Fruit fly (Drosophila melanogaster) whole organism, embryonic: ENCODE data around the gene CG1999.

Experiments
- ATbp ChIP-seq: fragments of 200-800 bp; sonication (Bioruptor generic); optimal IDR thresholded peaks from 2 replicates; lab custom pipeline; 2017; ENCODE audit warnings: missing biosample characterization, mild to moderate bottlenecking, missing genetic modification characterization, missing genetic modification reagents
- Aef1 ChIP-seq: fragments of 200-800 bp; sonication (Bioruptor generic); IDR thresholded peaks from 3 replicates; pipeline ENCODE4 v1.3.6; 2022; ENCODE audit warnings: missing biosample characterization, missing genetic modification characterization
- CG10274 ChIP-seq: fragments of 200-800 bp; sonication (Bioruptor generic); optimal IDR thresholded peaks from 3 replicates; lab custom pipeline; 2017; ENCODE audit warnings: missing biosample characterization, mild to moderate bottlenecking, missing genetic modification characterization
- CG12219 ChIP-seq: fragments of 200-800 bp; sonication (Bioruptor generic); optimal IDR thresholded peaks from 3 replicates; lab custom pipeline; 2018; ENCODE audit warnings: missing biosample characterization, mild to moderate bottlenecking, missing genetic modification characterization
- CG12744 ChIP-seq: fragments of 200-800 bp; sonication (Bioruptor generic); optimal IDR thresholded peaks from 2 replicates; lab custom pipeline; 2016; ENCODE audit warnings: missing biosample characterization, missing genetic modification characterization
- CG12769 ChIP-seq: fragments of 200-800 bp; sonication (Bioruptor generic); optimal IDR thresholded peaks from 2 replicates; lab custom pipeline; 2019; ENCODE audit warnings: missing biosample characterization, mild to moderate bottlenecking, missing genetic modification characterization, moderate library complexity
- CG15073 ChIP-seq: fragments of 200-800 bp; sonication (Bioruptor generic); optimal IDR thresholded peaks from 2 replicates; lab custom pipeline; 2016; ENCODE audit warnings: missing biosample characterization, missing genetic modification characterization
- CG1602 ChIP-seq: fragments of 200-800 bp; sonication (Bioruptor generic); optimal IDR thresholded peaks from 3 replicates; lab custom pipeline; 2016; ENCODE audit warnings: missing biosample characterization, missing genetic modification characterization
- CG17385 ChIP-seq: fragments of 200-800 bp; sonication (Bioruptor generic); optimal IDR thresholded peaks from 3 replicates; lab custom pipeline; 2018; ENCODE audit warnings: missing biosample characterization, mild to moderate bottlenecking, missing genetic modification characterization
- CG2129 ChIP-seq: fragments of 200-800 bp; sonication (Bioruptor generic); IDR thresholded peaks from 2 replicates; pipeline ENCODE4 v1.3.6; 2022; ENCODE audit warnings: missing biosample characterization, missing genetic modification characterization; ENCODE audit not compliant: partially characterized antibody
- CG2678 ChIP-seq: fragments of 200-800 bp; sonication (Bioruptor generic); optimal IDR thresholded peaks from 3 replicates; lab custom pipeline; 2019; ENCODE audit warnings: missing biosample characterization, mild to moderate bottlenecking, missing genetic modification characterization, moderate library complexity
- CG30431 ChIP-seq: fragments of 200-800 bp; sonication (Bioruptor generic); optimal IDR thresholded peaks from 2 replicates; lab custom pipeline; 2017; ENCODE audit warnings: missing biosample characterization, missing genetic modification characterization
- CG31224 ChIP-seq: fragments of 200-800 bp; sonication (Bioruptor generic); IDR thresholded peaks from 2 replicates; pipeline ENCODE4 v1.3.6; 2022; ENCODE audit warnings: missing biosample characterization, missing genetic modification characterization
- CG3726 ChIP-seq: fragments of 200-800 bp; sonication (Bioruptor generic); IDR thresholded peaks from 3 replicates; pipeline ENCODE4, ENCODE4 v1.3.6; 2022; ENCODE audit warnings: missing biosample characterization, missing genetic modification characterization
- CG4707 ChIP-seq: fragments of 200-800 bp; sonication (Bioruptor generic); optimal IDR thresholded peaks from 2 replicates; lab custom pipeline; 2018; ENCODE audit warnings: missing biosample characterization, mild to moderate bottlenecking, missing genetic modification characterization, moderate library complexity
- CG7745 ChIP-seq: fragments of 200-800 bp; sonication (Bioruptor generic); optimal IDR thresholded peaks from 2 replicates; lab custom pipeline; 2018; ENCODE audit warnings: missing biosample characterization, mild to moderate bottlenecking, missing genetic modification characterization, moderate library complexity
- CG7786 ChIP-seq: fragments of 200-800 bp; sonication (Bioruptor generic); optimal IDR thresholded peaks from 2 replicates; lab custom pipeline; 2016; ENCODE audit warnings: missing biosample characterization, missing genetic modification characterization
- CG8290 ChIP-seq, 3 experiments: fragments of 200-800 bp; sonication (Bioruptor generic); optimal IDR thresholded peaks; 2 replicates each; lab custom pipeline; 2016 to 2019; ENCODE audit warnings: missing biosample characterization in 3 of 3, missing genetic modification characterization in 3 of 3, mild to moderate bottlenecking in 2 of 3, moderate library complexity in 1 of 3
- CG9437 ChIP-seq: fragments of 200-800 bp; sonication (Bioruptor generic); optimal IDR thresholded peaks from 2 replicates; lab custom pipeline; 2018; ENCODE audit warnings: missing biosample characterization, mild to moderate bottlenecking, missing genetic modification characterization
- CG9876 ChIP-seq: fragments of 200-800 bp; sonication (Bioruptor generic); optimal IDR thresholded peaks from 2 replicates; lab custom pipeline; 2016; ENCODE audit warnings: missing biosample characterization, missing genetic modification characterization
- CrebB ChIP-seq: fragments of 200-800 bp; sonication (Bioruptor generic); optimal IDR thresholded peaks from 3 replicates; lab custom pipeline; 2018; ENCODE audit warnings: missing biosample characterization, mild to moderate bottlenecking, missing genetic modification characterization
- Dbx ChIP-seq: fragments of 200-800 bp; sonication (Bioruptor generic); IDR thresholded peaks from 3 replicates; pipeline ENCODE4 v1.3.6; 2022; ENCODE audit warnings: missing biosample characterization, missing genetic modification characterization
- H15 ChIP-seq: fragments of 200-800 bp; sonication (Bioruptor generic); IDR thresholded peaks from 3 replicates; pipeline ENCODE4 v1.3.6; 2022; ENCODE audit warnings: missing biosample characterization, missing genetic modification characterization
- Hr3 ChIP-seq: fragments of 200-800 bp; sonication (Bioruptor generic); optimal IDR thresholded peaks from 3 replicates; lab custom pipeline; 2016; ENCODE audit warnings: missing biosample characterization, missing genetic modification characterization
- Lpt ChIP-seq: fragments of >200 bp; optimal IDR thresholded peaks from 2 replicates; lab custom pipeline; 2018; ENCODE audit warnings: missing biosample characterization, missing genetic modification characterization
- Max ChIP-seq: fragments of 200-800 bp; sonication (Bioruptor generic); optimal IDR thresholded peaks from 2 replicates; lab custom pipeline; 2016; ENCODE audit warnings: missing biosample characterization, mild to moderate bottlenecking, missing genetic modification characterization
- Nf-YB ChIP-seq: fragments of 200-800 bp; sonication (Bioruptor generic); optimal IDR thresholded peaks from 3 replicates; lab custom pipeline; 2019; ENCODE audit warnings: missing biosample characterization, mild to moderate bottlenecking, missing genetic modification characterization, moderate library complexity
- Pdp1 ChIP-seq, 2 experiments: fragments of 200-800 bp; sonication (Bioruptor generic); optimal IDR thresholded peaks; 3 replicates each; lab custom pipeline; 2016; ENCODE audit warnings: missing biosample characterization in 2 of 2, missing genetic modification characterization in 2 of 2, mild to moderate bottlenecking in 1 of 2, moderate library complexity in 1 of 2
- Ravus ChIP-seq: fragments of 200-800 bp; sonication (Bioruptor generic); IDR thresholded peaks from 2 replicates; pipeline ENCODE4 v1.3.6; 2022; ENCODE audit warnings: missing biosample characterization, missing genetic modification characterization
- Sox100B ChIP-seq: fragments of 200-800 bp; sonication (Bioruptor generic); optimal IDR thresholded peaks from 3 replicates; lab custom pipeline; 2018; ENCODE audit warnings: missing biosample characterization, mild to moderate bottlenecking, missing genetic modification characterization
- Ssrp ChIP-seq: fragments of 200-800 bp; sonication (Bioruptor generic); optimal IDR thresholded peaks from 2 replicates; lab custom pipeline; 2018; ENCODE audit warnings: missing biosample characterization, mild to moderate bottlenecking, missing genetic modification characterization, moderate library complexity
- ac ChIP-seq: fragments of 200-800 bp; sonication (Bioruptor generic); optimal IDR thresholded peaks from 3 replicates; lab custom pipeline; 2017; ENCODE audit warnings: missing biosample characterization, mild to moderate bottlenecking, missing genetic modification characterization
- ara ChIP-seq: fragments of 200-800 bp; sonication (Bioruptor generic); IDR thresholded peaks from 2 replicates; pipeline ENCODE4 v1.3.6; 2022; ENCODE audit warnings: missing biosample characterization, missing genetic modification characterization
- bsh ChIP-seq, 2 experiments: fragments of 200-800 bp; sonication (Bioruptor generic); optimal IDR thresholded peaks; 2 replicates each; lab custom pipeline; 2017 to 2018; ENCODE audit warnings: mild to moderate bottlenecking in 2 of 2, missing biosample characterization in 2 of 2, missing genetic modification characterization in 2 of 2, moderate library complexity in 1 of 2
- dimm ChIP-seq: fragments of 200-800 bp; sonication (Bioruptor generic); IDR thresholded peaks from 2 replicates; pipeline ENCODE4 v1.3.6; 2022; ENCODE audit warnings: missing biosample characterization, missing genetic modification characterization
- dm ChIP-seq: fragments of 200-800 bp; sonication (Bioruptor generic); optimal IDR thresholded peaks from 3 replicates; lab custom pipeline; 2016; ENCODE audit warnings: missing biosample characterization, missing genetic modification characterization
- fd64A ChIP-seq: fragments of 200-800 bp; sonication (Bioruptor generic); optimal IDR thresholded peaks from 3 replicates; lab custom pipeline; 2018; ENCODE audit warnings: missing biosample characterization, mild to moderate bottlenecking, missing genetic modification characterization
- hth ChIP-seq: fragments of >200 bp; optimal IDR thresholded peaks from 2 replicates; lab custom pipeline; 2017; ENCODE audit warnings: inconsistent platforms
- jumu ChIP-seq: fragments of 200-800 bp; sonication (Bioruptor generic); optimal IDR thresholded peaks from 3 replicates; lab custom pipeline; 2016; ENCODE audit warnings: missing biosample characterization, missing genetic modification characterization
- ken ChIP-seq: fragments of 200-800 bp; sonication (Bioruptor generic); IDR thresholded peaks from 3 replicates; pipeline ENCODE4 v1.3.6; 2022; ENCODE audit warnings: missing biosample characterization, missing genetic modification characterization
- mirr ChIP-seq: fragments of 200-800 bp; sonication (Bioruptor generic); optimal IDR thresholded peaks from 3 replicates; lab custom pipeline; 2018; ENCODE audit warnings: missing biosample characterization, mild to moderate bottlenecking, missing genetic modification characterization
- peb ChIP-seq: fragments of 200-800 bp; sonication (Bioruptor generic); IDR thresholded peaks from 2 replicates; pipeline ENCODE4 v1.3.6; 2022; ENCODE audit warnings: missing biosample characterization, missing genetic modification characterization
- phol ChIP-seq: fragments of 200-800 bp; sonication (Bioruptor generic); optimal IDR thresholded peaks from 3 replicates; lab custom pipeline; 2018; ENCODE audit warnings: missing biosample characterization, mild to moderate bottlenecking, missing genetic modification characterization, moderate library complexity
- schlank ChIP-seq: fragments of 200-800 bp; sonication (Bioruptor generic); optimal IDR thresholded peaks from 2 replicates; lab custom pipeline; 2018; ENCODE audit warnings: missing biosample characterization, mild to moderate bottlenecking, missing genetic modification characterization
- slbo ChIP-seq: fragments of 200-800 bp; sonication (Bioruptor generic); IDR thresholded peaks from 2 replicates; pipeline ENCODE4 v1.3.6; 2022; ENCODE audit warnings: missing biosample characterization, missing genetic modification characterization
- slp2 ChIP-seq: fragments of 200-800 bp; sonication (Bioruptor generic); optimal IDR thresholded peaks from 2 replicates; lab custom pipeline; 2016; ENCODE audit warnings: missing biosample characterization, missing genetic modification characterization
- so ChIP-seq: fragments of 200-800 bp; sonication (Bioruptor generic); IDR thresholded peaks from 3 replicates; pipeline ENCODE4 v1.3.6; 2022; ENCODE audit warnings: missing biosample characterization, missing genetic modification characterization
- ssp ChIP-seq: fragments of 200-800 bp; sonication (Bioruptor generic); IDR thresholded peaks from 2 replicates; pipeline ENCODE4 v1.3.6; 2022; ENCODE audit warnings: missing biosample characterization, missing genetic modification characterization
- tin ChIP-seq: fragments of 200-800 bp; sonication (Bioruptor generic); optimal IDR thresholded peaks from 3 replicates; lab custom pipeline; 2016; ENCODE audit warnings: missing biosample characterization, missing genetic modification characterization
- usp ChIP-seq: fragments of >200 bp; optimal IDR thresholded peaks from 2 replicates; lab custom pipeline; 2017; ENCODE audit warnings: missing biosample characterization, missing genetic modification characterization
- wor ChIP-seq: fragments of 200-800 bp; sonication (Bioruptor generic); IDR thresholded peaks from 2 replicates; pipeline ENCODE4 v1.3.6; 2022; ENCODE audit warnings: missing biosample characterization, missing genetic modification characterization
- yki ChIP-seq: fragments of >200 bp; optimal IDR thresholded peaks from 3 replicates; lab custom pipeline; 2018

CG1999 gene

dm6 chrX:7335524-7335991 is 23.0 kb upstream of the CG1999 start (continued):
- no peak for TF ChIP-seq peb (GFP tag; lab: Robert Waterston, UW)
- TF ChIP-seq CG15073 = no peak
- TF ChIP-seq mirr (GFP tag; lab: Kevin White, UChicago) = no peak
- TF ChIP-seq CG7786 = no peak
- TF ChIP-seq yki = no peak
- TF ChIP-seq Ssrp = peak; percentile 84
- TF ChIP-seq CG8290 (GFP tag; optimal IDR thresholded peaks at IDR 0.05; lab: Kevin White, UChicago) = peak; percentile 27
- TF ChIP-seq CG8290 (tag; optimal IDR thresholded peaks at IDR 0.05; lab: Kevin White, UChicago) = no peak
- peak; percentile 29 for TF ChIP-seq CG12769 (tag; lab: Kevin White, UChicago)
- TF ChIP-seq bsh (GFP tag; optimal IDR thresholded peaks at IDR 0.05; lab: Kevin White, UChicago) = peak in 1 of 2 experiments; percentile 74
- no peak for TF ChIP-seq fd64A (GFP tag; lab: Kevin White, UChicago)
- no peak for TF ChIP-seq dm
- no peak for TF ChIP-seq Dbx
- no peak for TF ChIP-seq wor
- TF ChIP-seq Pdp1 (GFP tag; optimal IDR thresholded peaks at IDR 0.05; lab: Kevin White, UChicago) = no peak
- no peak for TF ChIP-seq CG9437
- TF ChIP-seq Sox100B (GFP tag; lab: Kevin White, UChicago) = no peak
- TF ChIP-seq CG12219 (GFP tag; lab: Kevin White, UChicago) = peak; percentile 26
- peak; percentile 58 for TF ChIP-seq phol
- no peak for TF ChIP-seq Aef1 (GFP tag; lab: Robert Waterston, UW)
- TF ChIP-seq schlank = no peak
- no peak for TF ChIP-seq CG9876 (GFP tag; lab: Kevin White, UChicago)
- TF ChIP-seq ac (GFP tag; lab: Kevin White, UChicago) = no peak
- TF ChIP-seq tin (GFP tag; lab: Kevin White, UChicago) = no peak
- no peak for TF ChIP-seq CG3726 (GFP tag; lab: Robert Waterston, UW)
- no peak for TF ChIP-seq Max (GFP tag; lab: Kevin White, UChicago)
- TF ChIP-seq CG17385 (GFP tag; lab: Kevin White, UChicago) = no peak
- 0 out of 3 replicates have a peak, but pooled peaks have one; percentile 29 for TF ChIP-seq ken
- no peak for TF ChIP-seq hth
- peak; percentile 48; the same call in 1 of the 2 replicates for TF ChIP-seq ara (GFP tag; lab: Robert Waterston, UW)
- no peak for TF ChIP-seq CG1602 (GFP tag; lab: Kevin White, UChicago)
- no peak for TF ChIP-seq Nf-YB (GFP tag; lab: Kevin White, UChicago)
- no peak for TF ChIP-seq CG31224 (GFP tag; lab: Robert Waterston, UW)
- TF ChIP-seq CG10274 (GFP tag; lab: Kevin White, UChicago) = no peak
- peak; percentile 66 for TF ChIP-seq CG4707 (GFP tag; lab: Kevin White, UChicago)
- TF ChIP-seq dimm (GFP tag; lab: Robert Waterston, UW) = no peak
- TF ChIP-seq Lpt = no peak
- no peak for TF ChIP-seq slp2 (GFP tag; lab: Kevin White, UChicago)
- no peak for TF ChIP-seq CG7745 (tag; lab: Kevin White, UChicago)
- TF ChIP-seq ATbp (GFP tag; lab: Kevin White, UChicago) = no peak
- no peak for TF ChIP-seq ssp (GFP tag; lab: Robert Waterston, UW)
- peak; percentile 75 for TF ChIP-seq CG2678 (tag; lab: Kevin White, UChicago)
- 0 out of 3 replicates have a peak, but pooled peaks have one; percentile 34 for TF ChIP-seq H15 (GFP tag; lab: Robert Waterston, UW)
- TF ChIP-seq CrebB (tag; lab: Kevin White, UChicago) = peak; percentile 10
- no peak for TF ChIP-seq jumu
- 0 out of 3 replicates have a peak, but pooled peaks have one; percentile 11 for TF ChIP-seq so
- no peak for TF ChIP-seq CG12744
- no peak for TF ChIP-seq Ravus (GFP tag; lab: Robert Waterston, UW)
- no peak for TF ChIP-seq Hr3 (GFP tag; lab: Kevin White, UChicago)
- no peak for TF ChIP-seq CG2129 (GFP tag; lab: Robert Waterston, UW)
- TF ChIP-seq CG30431 (GFP tag; lab: Kevin White, UChicago) = no peak
- no peak for TF ChIP-seq usp (GFP tag; lab: Kevin White, UChicago)
- no peak for TF ChIP-seq slbo (GFP tag; lab: Robert Waterston, UW)
